Fruit fly (Drosophila melanogaster) whole organism, adult: ENCODE measurements around the gene toy.

Experiments used
- CG11617 ChIP-seq: fragments of 200-800 bp; sonication (Bioruptor generic); optimal IDR thresholded peaks from 2 replicates; lab custom pipeline; 2017; ENCODE audit warnings: mild to moderate bottlenecking, missing biosample characterization, missing genetic modification reagents, missing genetic modification characterization
- CG12768 ChIP-seq: fragments of 200-800 bp; sonication (Bioruptor generic); optimal IDR thresholded peaks from 2 replicates; lab custom pipeline; 2017; ENCODE audit warnings: missing biosample characterization, missing genetic modification characterization, mild to moderate bottlenecking, moderate library complexity, missing genetic modification reagents
- CG14711 ChIP-seq: fragments of 200-800 bp; sonication (Bioruptor generic); optimal IDR thresholded peaks from 2 replicates; lab custom pipeline; 2018; ENCODE audit warnings: missing biosample characterization, mild to moderate bottlenecking, missing genetic modification characterization, moderate library complexity
- CG1620 ChIP-seq: fragments of 200-800 bp; sonication (Bioruptor generic); optimal IDR thresholded peaks from 2 replicates; lab custom pipeline; 2016; ENCODE audit warnings: missing biosample characterization, missing genetic modification characterization
- CG33017 ChIP-seq: fragments of 200-800 bp; sonication (Bioruptor generic); optimal IDR thresholded peaks from 2 replicates; lab custom pipeline; 2018; ENCODE audit warnings: missing biosample characterization, mild to moderate bottlenecking, missing genetic modification characterization, moderate library complexity
- CG5204 ChIP-seq: fragments of 200-800 bp; sonication (Bioruptor generic); optimal IDR thresholded peaks from 2 replicates; lab custom pipeline; 2016; ENCODE audit warnings: missing biosample characterization, missing genetic modification characterization
- CG7045 ChIP-seq: fragments of 200-800 bp; sonication (Bioruptor generic); optimal IDR thresholded peaks from 2 replicates; lab custom pipeline; 2017; ENCODE audit warnings: missing biosample characterization, mild to moderate bottlenecking, missing genetic modification characterization
- CG7101 ChIP-seq: fragments of 200-800 bp; sonication (Bioruptor generic); optimal IDR thresholded peaks from 2 replicates; lab custom pipeline; 2018; ENCODE audit warnings: missing biosample characterization, mild to moderate bottlenecking, missing genetic modification characterization, moderate library complexity
- Clk ChIP-seq: fragments of 200-800 bp; sonication (Bioruptor generic); optimal IDR thresholded peaks from 2 replicates; lab custom pipeline; 2017; ENCODE audit warnings: missing biosample characterization, missing genetic modification characterization
- Crg-1 ChIP-seq: fragments of 200-800 bp; sonication (Bioruptor generic); optimal IDR thresholded peaks from 2 replicates; lab custom pipeline; 2016; ENCODE audit warnings: missing biosample characterization, missing genetic modification characterization
- Hr96 ChIP-seq: fragments of 200-800 bp; sonication (Bioruptor generic); optimal IDR thresholded peaks from 2 replicates; lab custom pipeline; 2016; ENCODE audit warnings: missing biosample characterization, missing genetic modification characterization
- Mnt ChIP-seq: fragments of 200-800 bp; sonication (Bioruptor generic); optimal IDR thresholded peaks from 2 replicates; lab custom pipeline; 2016; ENCODE audit warnings: missing biosample characterization, mild to moderate bottlenecking, missing genetic modification characterization
- bab1 ChIP-seq: fragments of 200-800 bp; sonication (Bioruptor generic); optimal IDR thresholded peaks from 3 replicates; lab custom pipeline; 2019; ENCODE audit warnings: missing biosample characterization, mild to moderate bottlenecking, missing genetic modification characterization, moderate library complexity
- cic ChIP-seq: fragments of 200-800 bp; sonication (Bioruptor generic); optimal IDR thresholded peaks from 2 replicates; lab custom pipeline; 2017; ENCODE audit warnings: missing biosample characterization, mild to moderate bottlenecking, missing genetic modification characterization, moderate library complexity
- cnc ChIP-seq, 2 experiments: fragments of >200 bp; optimal IDR thresholded peaks; 2 replicates each; lab custom pipeline; 2017
- kay ChIP-seq: fragments of 200-800 bp; sonication (Bioruptor generic); peaks from one replicate; lab custom pipeline; 2016; ENCODE audit warnings: missing biosample characterization, missing genetic modification characterization, borderline replicate concordance
- ovo ChIP-seq: fragments of 200-800 bp; sonication (Bioruptor generic); optimal IDR thresholded peaks from 2 replicates; lab custom pipeline; 2016; ENCODE audit warnings: missing biosample characterization, missing genetic modification characterization
- pad ChIP-seq: fragments of 200-800 bp; sonication (Bioruptor generic); optimal IDR thresholded peaks from 3 replicates; lab custom pipeline; 2017; ENCODE audit warnings: missing biosample characterization, missing genetic modification characterization, mild to moderate bottlenecking, moderate library complexity, missing genetic modification reagents
- tj ChIP-seq: fragments of 200-800 bp; sonication (Bioruptor generic); optimal IDR thresholded peaks from 3 replicates; lab custom pipeline; 2017; ENCODE audit warnings: missing biosample characterization, mild to moderate bottlenecking, missing genetic modification characterization, moderate library complexity
- toe ChIP-seq: fragments of 200-800 bp; sonication (Bioruptor generic); optimal IDR thresholded peaks from 2 replicates; lab custom pipeline; 2016; ENCODE audit warnings: missing biosample characterization, missing genetic modification characterization

toy gene

dm6 chr4:1031137-1031536, 41.6 kb downstream of the toy start, which contains the start of gene ATPsynbeta:
Gene ATPsynbeta (plus strand): TSS chr4:1031484.
- TF ChIP-seq CG33017 (no peak), bab1 (GFP tag; lab: Kevin White, UChicago) (no peak), toe (GFP tag; lab: Kevin White, UChicago) (no peak), tj (no peak), CG11617 (no peak), cnc (optimal IDR thresholded peaks at IDR 0.05; lab: Kevin White, UChicago) (no peak), CG5204 (GFP tag; lab: Kevin White, UChicago) (no peak), pad (GFP tag; lab: Kevin White, UChicago) (no peak), CG14711 (tag; lab: Kevin White, UChicago) (no peak)

dm6 chr4:1031687-1032140, 42.2 kb downstream of the toy start, which contains the start of gene CG11076:
Gene CG11076 (minus strand): TSS chr4:1031757.
- peak; percentile 45 for TF ChIP-seq CG14711 (tag; lab: Kevin White, UChicago)
- no peak for TF ChIP-seq cnc (optimal IDR thresholded peaks at IDR 0.05; lab: Kevin White, UChicago)
- TF ChIP-seq CG7045 (GFP tag; lab: Kevin White, UChicago) = peak; percentile 17
- TF ChIP-seq Clk = no peak
- TF ChIP-seq ovo (GFP tag; lab: Kevin White, UChicago) = peak; percentile 21
- peak; percentile 32 for TF ChIP-seq cic
- peak; percentile 48 for TF ChIP-seq CG7101 (tag; lab: Kevin White, UChicago)
- TF ChIP-seq kay (GFP tag; lab: Kevin White, UChicago) = peak; percentile 91
- TF ChIP-seq tj = peak; percentile 49
- TF ChIP-seq Mnt (GFP tag; lab: Kevin White, UChicago) = peak; percentile 85
- peak; percentile 3 for TF ChIP-seq CG12768 (GFP tag; lab: Kevin White, UChicago)
- peak; percentile 48 for TF ChIP-seq CG5204 (GFP tag; lab: Kevin White, UChicago)
- peak; percentile 77 for TF ChIP-seq CG11617
- TF ChIP-seq toe (GFP tag; lab: Kevin White, UChicago) = no peak
- no peak for TF ChIP-seq Crg-1 (GFP tag; lab: Kevin White, UChicago)
- TF ChIP-seq Hr96 (GFP tag; lab: Kevin White, UChicago) = no peak
- peak; percentile 10 for TF ChIP-seq pad (GFP tag; lab: Kevin White, UChicago)
- peak; percentile 46 for TF ChIP-seq CG1620 (GFP tag; lab: Kevin White, UChicago)
- peak; percentile 87 for TF ChIP-seq bab1 (GFP tag; lab: Kevin White, UChicago)
- peak; percentile 68 for TF ChIP-seq CG33017

DNA sequence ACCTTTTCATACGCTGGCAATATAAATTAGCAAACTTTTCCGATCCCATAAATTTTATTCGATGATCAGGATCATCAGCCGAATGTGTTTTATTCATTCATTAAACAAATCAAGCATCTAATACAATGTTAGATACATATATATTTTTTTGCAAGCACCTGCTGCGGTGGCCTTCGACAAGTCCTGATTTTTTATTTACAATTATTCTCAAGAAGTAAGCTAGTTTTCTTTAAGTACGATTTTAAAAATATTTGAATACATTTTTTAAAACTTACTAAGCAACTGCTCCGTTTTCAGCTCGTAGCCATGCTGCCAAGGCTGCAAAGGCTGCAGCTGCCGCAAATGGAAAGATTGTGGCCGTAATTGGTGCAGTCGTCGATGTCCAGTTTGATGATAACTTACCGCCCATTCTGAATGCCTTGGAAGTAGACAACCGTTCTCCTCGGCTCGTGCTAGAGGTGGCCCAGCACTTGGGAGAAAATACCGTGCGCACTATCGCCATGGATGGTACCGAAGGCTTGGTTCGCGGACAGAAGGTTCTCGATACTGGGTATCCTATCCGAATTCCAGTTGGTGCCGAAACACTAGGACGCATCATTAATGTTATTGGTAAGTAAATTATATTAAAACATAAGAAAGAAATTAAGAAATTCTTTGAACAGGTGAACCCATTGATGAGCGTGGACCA, 43.2 kb downstream of the toy start:
- TF ChIP-seq kay (GFP tag; lab: Kevin White, UChicago) (peak; percentile 72), CG7101 (tag; lab: Kevin White, UChicago) (no peak)

dm6 chr4:1050422-1050821, 60.9 kb downstream of the toy start:
- TF ChIP-seq kay (GFP tag; lab: Kevin White, UChicago) (peak; percentile 95), CG5204 (GFP tag; lab: Kevin White, UChicago) (no peak), cic (no peak)

DNA sequence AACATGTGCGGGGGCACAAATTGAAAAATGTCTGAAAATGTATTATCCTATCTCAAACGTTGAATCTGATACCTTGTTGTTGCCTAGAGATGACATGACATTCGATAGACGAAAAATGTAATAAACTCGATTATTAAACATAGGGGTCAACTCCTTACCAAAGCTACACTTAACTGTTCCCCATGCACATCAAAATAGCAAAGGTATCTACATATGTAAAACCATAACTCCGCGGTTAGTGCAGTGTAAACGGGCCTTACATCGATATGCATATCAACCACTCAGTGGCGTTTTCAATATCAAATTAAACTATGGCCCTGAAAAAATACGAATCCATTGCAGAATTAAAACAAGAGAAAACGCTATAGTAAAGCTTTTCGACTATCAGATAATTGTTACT, 61.7 kb downstream of the toy start:
- TF ChIP-seq bab1 (GFP tag; lab: Kevin White, UChicago) (peak; percentile 35), CG12768 (GFP tag; lab: Kevin White, UChicago) (no peak), CG14711 (tag; lab: Kevin White, UChicago) (peak; percentile 24), CG7101 (tag; lab: Kevin White, UChicago) (peak; percentile 3)

DNA sequence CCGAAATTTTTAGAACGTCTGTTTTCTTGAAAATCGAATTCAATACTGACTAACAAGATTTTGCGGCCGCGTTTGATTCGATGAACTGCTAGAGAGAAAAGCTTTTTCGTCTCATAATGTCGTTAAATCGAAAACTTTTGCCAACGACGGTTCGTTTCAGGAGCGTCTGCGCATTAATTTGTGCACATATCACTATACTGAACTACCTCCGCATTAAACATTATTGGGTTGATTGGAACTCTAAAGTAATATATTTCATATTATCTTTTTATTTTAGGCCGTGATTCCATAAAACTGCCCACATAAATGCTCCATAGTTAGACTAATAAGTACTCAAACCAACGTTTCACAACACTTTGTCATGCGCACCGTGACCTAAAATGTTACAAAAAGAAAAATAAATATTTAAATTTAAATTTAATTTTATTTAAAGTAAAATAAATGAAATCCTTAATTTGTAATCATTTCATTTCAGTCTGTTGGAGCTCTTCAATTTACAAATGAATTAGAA, 64.2 kb downstream of the toy start, which contains the start of gene CaMKII:
TSS of gene CaMKII (minus strand) at position 51 of the 511 bp plus-strand sequence.
- TF ChIP-seq CG12768 (GFP tag; lab: Kevin White, UChicago) = peak; percentile 26
- TF ChIP-seq Crg-1 (GFP tag; lab: Kevin White, UChicago) = peak; percentile 26
- TF ChIP-seq CG11617 = peak; percentile 18
- no peak for TF ChIP-seq Mnt (GFP tag; lab: Kevin White, UChicago)
- peak; percentile 10 for TF ChIP-seq pad (GFP tag; lab: Kevin White, UChicago)
- TF ChIP-seq toe (GFP tag; lab: Kevin White, UChicago) = no peak
- no peak for TF ChIP-seq cnc (optimal IDR thresholded peaks at IDR 0.05; lab: Kevin White, UChicago)
- peak; percentile 7 for TF ChIP-seq cic
- TF ChIP-seq CG7101 (tag; lab: Kevin White, UChicago) = peak; percentile 17
